Worm (Caenorhabditis elegans): ENCODE results near the gene fipp-1.

DNA sequence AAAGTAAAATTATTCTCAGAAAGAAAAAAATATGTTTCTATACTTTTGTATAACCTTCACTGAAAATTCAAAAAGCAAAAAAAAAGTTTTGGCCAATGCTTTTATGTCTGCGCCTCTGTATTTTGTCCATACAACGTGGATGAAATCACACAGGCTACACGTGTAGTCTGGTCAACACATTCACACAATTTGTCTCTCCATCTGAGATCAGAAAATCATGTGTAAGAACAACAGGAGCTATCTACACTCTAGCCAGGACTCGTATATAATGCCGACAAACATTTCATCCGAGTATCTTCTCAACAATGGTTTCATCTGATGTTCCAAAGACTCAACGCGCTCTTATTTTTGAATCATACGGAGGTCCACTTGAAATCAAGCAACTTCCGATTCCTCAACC lies 44.8 kb upstream of the fipp-1 start, which contains the start of gene D2063.1:
- TF ChIP-seq ctbp-1 (GFP tag; IDR thresholded peaks at IDR 0.05), result no peak
- TF ChIP-seq nhr-237 (tag; optimal IDR thresholded peaks at IDR 0.05), result no peak
- TF ChIP-seq Y75B8A.6 (GFP tag; IDR thresholded peaks at IDR 0.05), result no peak
- no peak for TF ChIP-seq zip-11 (GFP tag; IDR thresholded peaks at IDR 0.05)
- TF ChIP-seq ZK337.2 (GFP tag; IDR thresholded peaks at IDR 0.05), result no peak
- no peak for TF ChIP-seq ZK546.5 (tag; optimal IDR thresholded peaks at IDR 0.05)
- no peak for TF ChIP-seq attf-4 (tag; optimal IDR thresholded peaks at IDR 0.05)
- no peak for TF ChIP-seq ceh-82 (tag; optimal IDR thresholded peaks at IDR 0.05)
- no peak for TF ChIP-seq unc-130 (GFP tag; optimal IDR thresholded peaks at IDR 0.05)
- TF ChIP-seq ceh-62 (tag; optimal IDR thresholded peaks at IDR 0.05), result no peak
- TF ChIP-seq mdl-1 (tag; optimal IDR thresholded peaks at IDR 0.05), result no peak
- no peak for TF ChIP-seq F10B5.3 (tag; optimal IDR thresholded peaks at IDR 0.05)

Measured in whole organism, L4 larva.